Worm (Caenorhabditis elegans): ENCODE measurements around the gene mct-6.

Gene mct-6

ce11 chrX:16737478-16737877 lies 32.8 kb downstream of the mct-6 start:
- TF ChIP-seq mec-3 (tag; optimal IDR thresholded peaks at IDR 0.05; ENCODE audit: borderline replicate concordance) (no peak), pros-1 (tag; optimal IDR thresholded peaks at IDR 0.05) (no peak)

- TF ChIP-seq pax-1 (tag; optimal IDR thresholded peaks at IDR 0.05) (no peak), ama-1 (optimal IDR thresholded peaks at IDR 0.05) (no peak), ceh-45 (GFP tag; IDR thresholded peaks at IDR 0.05) (no peak), hlh-15 (tag; optimal IDR thresholded peaks at IDR 0.05) (no peak), ets-4 (tag; optimal IDR thresholded peaks at IDR 0.05) (no peak), hlh-8 (tag; optimal IDR thresholded peaks at IDR 0.05) (no peak)
Measured at ce11 chrX:16734970-16735369, 35.3 kb downstream of the mct-6 start.

ce11 chrX:16733411-16733810 lies 36.9 kb downstream of the mct-6 start:
- TF ChIP-seq ceh-19 (GFP tag; optimal IDR thresholded peaks at IDR 0.05) = no peak
- TF ChIP-seq fkh-6 (tag; optimal IDR thresholded peaks at IDR 0.05) = no peak
- TF ChIP-seq eyg-1 (tag; optimal IDR thresholded peaks at IDR 0.05) = no peak
- TF ChIP-seq unc-3 (GFP tag; conservative IDR thresholded peaks at IDR 0.05) = no peak
- no peak for TF ChIP-seq unc-3 (tag; optimal IDR thresholded peaks at IDR 0.05)
- TF ChIP-seq nhr-232 (tag; optimal IDR thresholded peaks at IDR 0.05) = no peak
- TF ChIP-seq sox-4 (tag; optimal IDR thresholded peaks at IDR 0.05) = no peak
- no peak for TF ChIP-seq tbx-2 (tag; optimal IDR thresholded peaks at IDR 0.05)
- TF ChIP-seq mec-3 (tag; optimal IDR thresholded peaks at IDR 0.05; ENCODE audit: borderline replicate concordance) = no peak
- no peak for TF ChIP-seq ceh-48 (tag; optimal IDR thresholded peaks at IDR 0.05)
- no peak for TF ChIP-seq nhr-11 (tag; optimal IDR thresholded peaks at IDR 0.05)
- no peak for TF ChIP-seq fax-1 (tag; optimal IDR thresholded peaks at IDR 0.05)
- TF ChIP-seq pros-1 (tag; optimal IDR thresholded peaks at IDR 0.05) = no peak
- TF ChIP-seq ceh-2 (tag; optimal IDR thresholded peaks at IDR 0.05) = no peak
- no peak for TF ChIP-seq che-1 (tag; optimal IDR thresholded peaks at IDR 0.05)
- TF ChIP-seq fkh-10 (GFP tag; optimal IDR thresholded peaks at IDR 0.05) = no peak
- no peak for TF ChIP-seq rnt-1 (tag; optimal IDR thresholded peaks at IDR 0.05)

ce11 chrX:16732259-16732658 lies 38.0 kb downstream of the mct-6 start:
- no peak for TF ChIP-seq pros-1 (tag; optimal IDR thresholded peaks at IDR 0.05)
- TF ChIP-seq pax-1 (tag; optimal IDR thresholded peaks at IDR 0.05) = no peak
- peak; percentile 22 for TF ChIP-seq ceh-18 (tag; optimal IDR thresholded peaks at IDR 0.05)
- TF ChIP-seq lim-6 (tag; optimal IDR thresholded peaks at IDR 0.05) = no peak
- no peak for TF ChIP-seq ceh-31 (tag; optimal IDR thresholded peaks at IDR 0.05)

- TF ChIP-seq ceh-14 (tag; optimal IDR thresholded peaks at IDR 0.05) (no peak), gmeb-2 (tag; optimal IDR thresholded peaks at IDR 0.05) (no peak), rnt-1 (tag; optimal IDR thresholded peaks at IDR 0.05) (no peak), tbx-7 (tag; optimal IDR thresholded peaks at IDR 0.05) (no peak), C38D4.7 (GFP tag; optimal IDR thresholded peaks at IDR 0.05) (no peak), T23F11.4 (GFP tag; optimal IDR thresholded peaks at IDR 0.05) (no peak), fkh-6 (tag; optimal IDR thresholded peaks at IDR 0.05) (no peak), ama-1 (optimal IDR thresholded peaks at IDR 0.05) (no peak), pat-9 (tag; optimal IDR thresholded peaks at IDR 0.05) (no peak), pha-4 (tag; optimal IDR thresholded peaks at IDR 0.05) (no peak), elt-4 (tag; optimal IDR thresholded peaks at IDR 0.05) (no peak), lin-11 (tag; optimal IDR thresholded peaks at IDR 0.05) (no peak), ceh-2 (tag; optimal IDR thresholded peaks at IDR 0.05) (no peak), fax-1 (tag; optimal IDR thresholded peaks at IDR 0.05) (no peak), C08G9.2 (tag; optimal IDR thresholded peaks at IDR 0.05) (no peak), K09A11.1 (tag; optimal IDR thresholded peaks at IDR 0.05; ENCODE audit: insufficient read depth) (no peak), hlh-8 (tag; optimal IDR thresholded peaks at IDR 0.05) (no peak), madf-2 (tag; optimal IDR thresholded peaks at IDR 0.05) (no peak), ahr-1 (tag; optimal IDR thresholded peaks at IDR 0.05) (no peak)
Measured at ce11 chrX:16731167-16731566, 39.1 kb downstream of the mct-6 start.

Data from whole organism, late embryonic.